Fruit fly (Drosophila melanogaster) Kc167 (cell line): ENCODE results near the gene Ptx1.

Experiments used
- h ChIP-seq: fragments of >200 bp; optimal IDR thresholded peaks from 3 replicates; lab custom pipeline; 2018; ENCODE audit warnings: missing external identifiers
- ttk ChIP-seq: sonication (Bioruptor generic); optimal IDR thresholded peaks from 2 replicates; lab custom pipeline; 2017; ENCODE audit warnings: missing external identifiers

DNA sequence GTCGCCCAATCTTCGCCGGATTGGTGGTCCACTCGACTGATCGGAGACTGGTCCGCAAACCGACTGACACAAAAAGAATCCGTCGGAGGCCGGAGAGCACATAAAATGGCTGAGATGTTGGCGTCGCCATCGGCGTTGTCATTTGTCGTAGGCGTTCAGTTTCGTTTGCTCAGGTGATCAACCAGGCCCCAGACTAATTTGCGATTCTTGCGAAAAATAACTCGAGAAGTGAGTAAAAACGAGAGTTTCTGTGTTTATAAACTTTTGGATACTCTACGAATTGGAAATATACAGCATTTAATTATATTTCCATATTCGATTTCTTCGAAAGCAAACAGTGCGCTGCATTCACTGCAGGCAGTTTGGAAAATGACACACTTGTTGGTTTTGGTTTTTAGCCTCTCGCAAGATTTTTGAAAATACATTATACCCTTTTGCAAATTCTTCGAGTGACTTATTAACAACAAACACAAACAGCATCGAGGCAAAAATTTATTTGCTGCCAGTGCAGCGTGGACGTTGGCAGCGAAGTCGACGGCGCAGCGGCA lies 36.3 kb upstream of the Ptx1 start, which contains the start of gene CG15546:
- TF ChIP-seq h (lab: Kevin White, UChicago) (no peak), ttk (no peak)
